Fruit fly (Drosophila melanogaster) Kc167 (cell line): ENCODE data around the gene CG4367.

Experiments used
- Myc ChIP-seq: fragments of >200 bp; optimal IDR thresholded peaks from 2 replicates; lab custom pipeline; 2017; ENCODE audit warnings: missing external identifiers
- Sin3A ChIP-seq: fragments of >200 bp; optimal IDR thresholded peaks from 2 replicates; lab custom pipeline; 2018; ENCODE audit warnings: missing external identifiers
- h ChIP-seq: fragments of >200 bp; optimal IDR thresholded peaks from 3 replicates; lab custom pipeline; 2018; ENCODE audit warnings: missing external identifiers
- insv ChIP-seq: fragments of >200 bp; optimal IDR thresholded peaks from 3 replicates; lab custom pipeline; 2018; ENCODE audit warnings: missing external identifiers
- psq ChIP-seq: fragments of >200 bp; optimal IDR thresholded peaks from 2 replicates; lab custom pipeline; 2017; ENCODE audit warnings: missing external identifiers
- ttk ChIP-seq: sonication (Bioruptor generic); optimal IDR thresholded peaks from 2 replicates; lab custom pipeline; 2017; ENCODE audit warnings: missing external identifiers

CG4367 gene

dm6 chr3R:20288564-20288963, 16.2 kb downstream of the CG4367 start:
- TF ChIP-seq Sin3A, result no peak
- TF ChIP-seq h (lab: Kevin White, UChicago), result no peak
- no peak for TF ChIP-seq insv (lab: Kevin White, UChicago)
- no peak for TF ChIP-seq ttk (lab: Kevin White, UChicago)
- no peak for TF ChIP-seq Myc (lab: Kevin White, UChicago)
- TF ChIP-seq psq (lab: Kevin White, UChicago), result no peak

dm6 chr3R:20288069-20288468, 16.7 kb downstream of the CG4367 start:
- no peak for TF ChIP-seq h (lab: Kevin White, UChicago)
- no peak for TF ChIP-seq psq (lab: Kevin White, UChicago)
- no peak for TF ChIP-seq Myc (lab: Kevin White, UChicago)

dm6 chr3R:20286758-20287157, 18.0 kb downstream of the CG4367 start:
- no peak for TF ChIP-seq insv (lab: Kevin White, UChicago)
- TF ChIP-seq psq (lab: Kevin White, UChicago), result no peak
- TF ChIP-seq h (lab: Kevin White, UChicago), result no peak
- no peak for TF ChIP-seq Myc (lab: Kevin White, UChicago)
- TF ChIP-seq ttk (lab: Kevin White, UChicago), result no peak
- TF ChIP-seq Sin3A, result no peak

dm6 chr3R:20285678-20286449, 18.9 kb downstream of the CG4367 start:
- no peak for TF ChIP-seq ttk (lab: Kevin White, UChicago)

dm6 chr3R:20284140-20284911, 20.5 kb downstream of the CG4367 start:
- no peak for TF ChIP-seq insv (lab: Kevin White, UChicago)
- no peak for TF ChIP-seq psq (lab: Kevin White, UChicago)
- no peak for TF ChIP-seq h (lab: Kevin White, UChicago)
- no peak for TF ChIP-seq ttk (lab: Kevin White, UChicago)
- TF ChIP-seq Myc (lab: Kevin White, UChicago), result no peak
- TF ChIP-seq Sin3A, result no peak

dm6 chr3R:20283531-20284139, 21.1 kb downstream of the CG4367 start:
- TF ChIP-seq insv (lab: Kevin White, UChicago), result no peak
- TF ChIP-seq psq (lab: Kevin White, UChicago), result no peak
- no peak for TF ChIP-seq Sin3A
- TF ChIP-seq h (lab: Kevin White, UChicago), result no peak
- TF ChIP-seq Myc (lab: Kevin White, UChicago), result no peak
- TF ChIP-seq ttk (lab: Kevin White, UChicago), result no peak

- no peak for TF ChIP-seq h (lab: Kevin White, UChicago)
- TF ChIP-seq insv (lab: Kevin White, UChicago), result no peak
- TF ChIP-seq Myc (lab: Kevin White, UChicago), result no peak
- TF ChIP-seq Sin3A, result no peak
- TF ChIP-seq psq (lab: Kevin White, UChicago), result no peak
- TF ChIP-seq ttk (lab: Kevin White, UChicago), result no peak
Observed at dm6 chr3R:20282769-20283530, 21.8 kb downstream of the CG4367 start.

dm6 chr3R:20282103-20282502, 22.7 kb downstream of the CG4367 start:
- TF ChIP-seq Myc (lab: Kevin White, UChicago), result no peak
- TF ChIP-seq insv (lab: Kevin White, UChicago), result no peak
- TF ChIP-seq h (lab: Kevin White, UChicago), result no peak
- no peak for TF ChIP-seq psq (lab: Kevin White, UChicago)
- no peak for TF ChIP-seq ttk (lab: Kevin White, UChicago)
- TF ChIP-seq Sin3A, result no peak

dm6 chr3R:20280518-20280981, 24.2 kb downstream of the CG4367 start:
- TF ChIP-seq h (lab: Kevin White, UChicago) (no peak), Myc (lab: Kevin White, UChicago) (no peak), psq (lab: Kevin White, UChicago) (no peak), Sin3A (no peak), ttk (lab: Kevin White, UChicago) (no peak), insv (lab: Kevin White, UChicago) (no peak)

dm6 chr3R:20276760-20277159, 28.0 kb downstream of the CG4367 start:
- TF ChIP-seq ttk (lab: Kevin White, UChicago) (no peak), psq (lab: Kevin White, UChicago) (no peak), h (lab: Kevin White, UChicago) (no peak), insv (lab: Kevin White, UChicago) (no peak), Myc (lab: Kevin White, UChicago) (no peak)

- TF ChIP-seq psq (lab: Kevin White, UChicago), result no peak
Observed at dm6 chr3R:20276012-20276411, 28.8 kb downstream of the CG4367 start.
